Fruit fly (Drosophila melanogaster) whole organism, embryonic: ENCODE data around the gene CG33127.
A peak's percentile ranks its signal among the peaks of the same experiment; 100 is the strongest.

Experiments
- Atf-2 ChIP-seq: fragments of 200-800 bp; sonication (Bioruptor generic); optimal IDR thresholded peaks from 2 replicates; lab custom pipeline; 2016; ENCODE audit warnings: missing biosample characterization, missing genetic modification characterization
- CG11504 ChIP-seq: fragments of 200-800 bp; sonication (Bioruptor generic); optimal IDR thresholded peaks from 3 replicates; lab custom pipeline; 2019; ENCODE audit warnings: missing biosample characterization, mild to moderate bottlenecking, missing genetic modification characterization, moderate library complexity
- CG12391 ChIP-seq: fragments of 200-800 bp; sonication (Bioruptor generic); optimal IDR thresholded peaks from 3 replicates; lab custom pipeline; 2018; ENCODE audit warnings: missing biosample characterization, mild to moderate bottlenecking, missing genetic modification characterization, moderate library complexity
- CG13296 ChIP-seq: fragments of 200-800 bp; sonication (Bioruptor generic); optimal IDR thresholded peaks from 3 replicates; lab custom pipeline; 2018; ENCODE audit warnings: missing biosample characterization, mild to moderate bottlenecking, missing genetic modification characterization
- CG17568 ChIP-seq: fragments of 200-800 bp; sonication (Bioruptor generic); optimal IDR thresholded peaks from 2 replicates; lab custom pipeline; 2018; ENCODE audit warnings: missing biosample characterization, mild to moderate bottlenecking, missing genetic modification characterization, moderate library complexity
- CG18011 ChIP-seq: fragments of 200-800 bp; sonication (Bioruptor generic); optimal IDR thresholded peaks from 2 replicates; lab custom pipeline; 2017; ENCODE audit warnings: missing biosample characterization, missing genetic modification characterization, mild to moderate bottlenecking, moderate library complexity, missing genotype
- CG18262 ChIP-seq: fragments of 200-800 bp; optimal IDR thresholded peaks from 3 replicates; lab custom pipeline; 2019; ENCODE audit warnings: missing biosample characterization, mild to moderate bottlenecking, missing genetic modification characterization, moderate library complexity
- CG18476 ChIP-seq: fragments of 200-800 bp; sonication (Bioruptor generic); optimal IDR thresholded peaks from 2 replicates; lab custom pipeline; 2016; ENCODE audit warnings: missing biosample characterization, mild to moderate bottlenecking, missing genetic modification characterization
- CG4404 ChIP-seq: fragments of 200-800 bp; sonication (Bioruptor generic); IDR thresholded peaks from 2 replicates; pipeline ENCODE4 v1.3.6; 2022; ENCODE audit warnings: missing biosample characterization, missing genetic modification characterization
- CG5953 ChIP-seq: fragments of 200-800 bp; sonication (Bioruptor generic); IDR thresholded peaks from 2 replicates; pipeline ENCODE4 v1.3.6; 2022; ENCODE audit warnings: missing biosample characterization, missing genetic modification characterization
- CG6654 ChIP-seq: fragments of 200-800 bp; sonication (Bioruptor generic); optimal IDR thresholded peaks from 2 replicates; lab custom pipeline; 2017; ENCODE audit warnings: missing biosample characterization, mild to moderate bottlenecking, missing genetic modification characterization
- CG7839 ChIP-seq: fragments of 200-800 bp; sonication (Bioruptor generic); optimal IDR thresholded peaks from 3 replicates; lab custom pipeline; 2018; ENCODE audit warnings: missing biosample characterization, mild to moderate bottlenecking, missing genetic modification characterization, moderate library complexity
- CG8290 ChIP-seq, 3 experiments: fragments of 200-800 bp; sonication (Bioruptor generic); optimal IDR thresholded peaks; 2 replicates each; lab custom pipeline; 2016 to 2019; ENCODE audit warnings: missing biosample characterization in 3 of 3, missing genetic modification characterization in 3 of 3, mild to moderate bottlenecking in 2 of 3, moderate library complexity in 1 of 3
- CG8944 ChIP-seq: fragments of 200-800 bp; sonication (Bioruptor generic); optimal IDR thresholded peaks from 3 replicates; lab custom pipeline; 2016; ENCODE audit warnings: missing biosample characterization, missing genetic modification characterization
- CG9609 ChIP-seq: fragments of 200-800 bp; sonication (Bioruptor generic); optimal IDR thresholded peaks from 3 replicates; lab custom pipeline; 2016; ENCODE audit warnings: missing biosample characterization, missing genetic modification characterization
- Camta ChIP-seq: fragments of 200-800 bp; sonication (Bioruptor generic); optimal IDR thresholded peaks from 2 replicates; lab custom pipeline; 2016; ENCODE audit warnings: missing biosample characterization, missing genetic modification characterization
- D19A ChIP-seq: fragments of 200-800 bp; optimal IDR thresholded peaks from 3 replicates; lab custom pipeline; 2019; ENCODE audit warnings: missing biosample characterization, mild to moderate bottlenecking, missing genetic modification characterization, moderate library complexity
- Dll ChIP-seq: fragments of 200-800 bp; sonication (Bioruptor generic); IDR thresholded peaks from 4 replicates; pipeline ENCODE4 v1.3.6; 2022; ENCODE audit warnings: missing biosample characterization, missing genetic modification characterization; ENCODE audit not compliant: partially characterized antibody
- Doc3 ChIP-seq: fragments of 200-800 bp; sonication (Bioruptor generic); IDR thresholded peaks from 3 replicates; pipeline ENCODE4 v1.3.6; 2022; ENCODE audit warnings: missing biosample characterization, missing genetic modification characterization; ENCODE audit not compliant: partially characterized antibody
- Fer2 ChIP-seq: fragments of 200-800 bp; sonication (Bioruptor generic); optimal IDR thresholded peaks from 2 replicates; lab custom pipeline; 2018; ENCODE audit warnings: missing biosample characterization, mild to moderate bottlenecking, missing genetic modification characterization, moderate library complexity
- Lpt ChIP-seq: fragments of >200 bp; optimal IDR thresholded peaks from 2 replicates; lab custom pipeline; 2018; ENCODE audit warnings: missing biosample characterization, missing genetic modification characterization
- Sox100B ChIP-seq: fragments of 200-800 bp; sonication (Bioruptor generic); optimal IDR thresholded peaks from 3 replicates; lab custom pipeline; 2018; ENCODE audit warnings: missing biosample characterization, mild to moderate bottlenecking, missing genetic modification characterization
- Xbp1 ChIP-seq: fragments of 200-800 bp; sonication (Bioruptor generic); optimal IDR thresholded peaks from 3 replicates; lab custom pipeline; 2016; ENCODE audit warnings: missing biosample characterization, mild to moderate bottlenecking, missing genetic modification characterization
- al ChIP-seq: fragments of 200-800 bp; sonication (Bioruptor generic); IDR thresholded peaks from 2 replicates; pipeline ENCODE4 v1.3.6; 2022; ENCODE audit warnings: missing biosample characterization, missing genetic modification characterization
- bab2 ChIP-seq: fragments of 200-800 bp; sonication (Bioruptor generic); optimal IDR thresholded peaks from 2 replicates; lab custom pipeline; 2016; ENCODE audit warnings: missing biosample characterization, missing genetic modification characterization
- da ChIP-seq: fragments of 200-800 bp; sonication (Bioruptor generic); optimal IDR thresholded peaks from 2 replicates; lab custom pipeline; 2016; ENCODE audit warnings: missing biosample characterization, missing genetic modification characterization
- fd64A ChIP-seq: fragments of 200-800 bp; sonication (Bioruptor generic); optimal IDR thresholded peaks from 3 replicates; lab custom pipeline; 2018; ENCODE audit warnings: missing biosample characterization, mild to moderate bottlenecking, missing genetic modification characterization
- fu2 ChIP-seq: fragments of 200-800 bp; sonication (Bioruptor generic); optimal IDR thresholded peaks from 2 replicates; lab custom pipeline; 2016; ENCODE audit warnings: missing biosample characterization, missing genetic modification characterization
- ind ChIP-seq: fragments of 200-800 bp; sonication (Bioruptor generic); optimal IDR thresholded peaks from 3 replicates; lab custom pipeline; 2016; ENCODE audit warnings: missing biosample characterization, missing genetic modification characterization
- jing ChIP-seq: fragments of 200-800 bp; sonication (Bioruptor generic); optimal IDR thresholded peaks from 2 replicates; lab custom pipeline; 2018; ENCODE audit warnings: missing biosample characterization, mild to moderate bottlenecking, missing genetic modification characterization
- ken ChIP-seq: fragments of 200-800 bp; sonication (Bioruptor generic); IDR thresholded peaks from 3 replicates; pipeline ENCODE4 v1.3.6; 2022; ENCODE audit warnings: missing biosample characterization, missing genetic modification characterization
- mirr ChIP-seq: fragments of 200-800 bp; sonication (Bioruptor generic); optimal IDR thresholded peaks from 3 replicates; lab custom pipeline; 2018; ENCODE audit warnings: missing biosample characterization, mild to moderate bottlenecking, missing genetic modification characterization
- nerfin-1 ChIP-seq: fragments of 200-800 bp; sonication (Bioruptor generic); optimal IDR thresholded peaks from 3 replicates; lab custom pipeline; 2019; ENCODE audit warnings: missing biosample characterization, mild to moderate bottlenecking, missing genetic modification characterization, moderate library complexity
- nmo ChIP-seq: fragments of 200-800 bp; sonication (Bioruptor generic); optimal IDR thresholded peaks from 2 replicates; lab custom pipeline; 2018; ENCODE audit warnings: missing biosample characterization, mild to moderate bottlenecking, missing genetic modification characterization, moderate library complexity
- pum ChIP-seq: fragments of 200-800 bp; sonication (Bioruptor generic); optimal IDR thresholded peaks from 2 replicates; lab custom pipeline; 2016; ENCODE audit warnings: missing biosample characterization, missing genetic modification characterization
- rib ChIP-seq: fragments of 200-800 bp; sonication (Bioruptor generic); IDR thresholded peaks from 2 replicates; pipeline ENCODE4 v1.3.6; 2022; ENCODE audit warnings: missing biosample characterization, missing genetic modification characterization
- ro ChIP-seq: fragments of 200-800 bp; sonication (Bioruptor generic); IDR thresholded peaks from 2 replicates; pipeline ENCODE4 v1.3.6; 2022; ENCODE audit warnings: missing biosample characterization, missing genetic modification characterization
- sens-2 ChIP-seq: fragments of 200-800 bp; sonication (Bioruptor generic); IDR thresholded peaks from 2 replicates; pipeline ENCODE4 v1.3.6; 2022; ENCODE audit warnings: missing biosample characterization, missing genetic modification characterization
- sqz ChIP-seq: fragments of 200-800 bp; sonication (Bioruptor generic); optimal IDR thresholded peaks from 3 replicates; lab custom pipeline; 2018; ENCODE audit warnings: missing biosample characterization, mild to moderate bottlenecking, missing genetic modification characterization
- tll ChIP-seq, 2 experiments: fragments of 200-800 bp in 1 of 2; fragments of >200 bp in 1 of 2; sonication (Bioruptor generic) in 1 of 2; optimal IDR thresholded peaks; 2 replicates each; lab custom pipeline; 2017 to 2019; ENCODE audit warnings: missing biosample characterization in 2 of 2, missing genetic modification characterization in 2 of 2, mild to moderate bottlenecking in 1 of 2, moderate library complexity in 1 of 2
- ttk ChIP-seq: fragments of 200-800 bp; sonication (Bioruptor generic); IDR thresholded peaks from 2 replicates; pipeline ENCODE4 v2.1.2; 2022; ENCODE audit warnings: missing biosample characterization, missing genetic modification characterization
- unpg ChIP-seq: fragments of 200-800 bp; sonication (Bioruptor generic); optimal IDR thresholded peaks from 3 replicates; lab custom pipeline; 2018; ENCODE audit warnings: missing biosample characterization, mild to moderate bottlenecking, missing genetic modification characterization, moderate library complexity
- wek ChIP-seq: fragments of 200-800 bp; sonication (Bioruptor generic); optimal IDR thresholded peaks from 3 replicates; lab custom pipeline; 2018; ENCODE audit warnings: missing biosample characterization, mild to moderate bottlenecking, missing genetic modification characterization, moderate library complexity

Gene CG33127

dm6 chr2L:294452-295362 lies 27.2 kb upstream of the CG33127 start, which contains the start of the genes U2af38 and Stip1 (continued):
- TF ChIP-seq CG8944 (GFP tag; lab: Kevin White, UChicago), result peak; percentile 2
- no peak for TF ChIP-seq CG6654
- peak; percentile 24 for TF ChIP-seq Sox100B (GFP tag; lab: Kevin White, UChicago)
- TF ChIP-seq nmo, result peak; percentile 36
- TF ChIP-seq ken (GFP tag; lab: Robert Waterston, UW), result 0 out of 3 replicates have a peak, but pooled peaks have one; percentile 34
- no peak for TF ChIP-seq tll (GFP tag; optimal IDR thresholded peaks at IDR 0.05; lab: Kevin White, UChicago)
- TF ChIP-seq sqz (GFP tag; lab: Kevin White, UChicago), result peak; percentile 23
- peak; percentile 63 for TF ChIP-seq rib (GFP tag; lab: Robert Waterston, UW)
- TF ChIP-seq Xbp1, result peak; percentile 58
- peak; percentile 64 for TF ChIP-seq CG12391 (tag; lab: Kevin White, UChicago)
- TF ChIP-seq CG18011, result no peak
- peak; percentile 61 for TF ChIP-seq Doc3 (GFP tag; lab: Robert Waterston, UW)
- TF ChIP-seq Atf-2 (GFP tag; lab: Kevin White, UChicago), result no peak
- no peak for TF ChIP-seq CG18476 (GFP tag; lab: Kevin White, UChicago)
- TF ChIP-seq fu2 (GFP tag; lab: Kevin White, UChicago), result no peak
- TF ChIP-seq fd64A (GFP tag; lab: Kevin White, UChicago), result no peak
- TF ChIP-seq CG18262 (tag; lab: Kevin White, UChicago), result peak; percentile 47
- TF ChIP-seq ro (GFP tag; lab: Robert Waterston, UW), result no peak
- TF ChIP-seq nerfin-1, result peak; percentile 7
- TF ChIP-seq bab2, result no peak
- no peak for TF ChIP-seq ttk (GFP tag; lab: Robert Waterston, UW)
- TF ChIP-seq D19A, result peak; percentile 15
- TF ChIP-seq unpg, result no peak
- no peak for TF ChIP-seq CG11504 (tag; lab: Kevin White, UChicago)
- TF ChIP-seq CG4404 (GFP tag; lab: Robert Waterston, UW), result no peak
- no peak for TF ChIP-seq sens-2 (GFP tag; lab: Robert Waterston, UW)
- no peak for TF ChIP-seq pum (GFP tag; lab: Kevin White, UChicago)
- TF ChIP-seq Lpt (GFP tag; lab: Kevin White, UChicago), result no peak
- no peak for TF ChIP-seq al
- peak; percentile 2 for TF ChIP-seq CG8290 (GFP tag; optimal IDR thresholded peaks at IDR 0.05; lab: Kevin White, UChicago)
- TF ChIP-seq CG8290 (tag; optimal IDR thresholded peaks at IDR 0.05; lab: Kevin White, UChicago), result peak in 1 of 2 experiments; percentile 20
- peak; percentile 82 for TF ChIP-seq Dll (GFP tag; lab: Robert Waterston, UW)
- TF ChIP-seq ind (GFP tag; lab: Kevin White, UChicago), result peak; percentile 4
- TF ChIP-seq CG7839 (tag; lab: Kevin White, UChicago), result peak; percentile 20
- no peak for TF ChIP-seq Camta (GFP tag; lab: Kevin White, UChicago)
- no peak for TF ChIP-seq CG17568 (GFP tag; lab: Kevin White, UChicago)
- TF ChIP-seq CG5953 (GFP tag; lab: Robert Waterston, UW), result no peak
- no peak for TF ChIP-seq jing (GFP tag; lab: Kevin White, UChicago)
- no peak for TF ChIP-seq da
- TF ChIP-seq CG9609 (GFP tag; lab: Kevin White, UChicago), result no peak
- no peak for TF ChIP-seq wek (GFP tag; lab: Kevin White, UChicago)
- peak; percentile 11 for TF ChIP-seq Fer2
- no peak for TF ChIP-seq mirr (GFP tag; lab: Kevin White, UChicago)
- TF ChIP-seq CG13296 (GFP tag; lab: Kevin White, UChicago), result peak; percentile 30
